Worm (Caenorhabditis elegans) whole organism, L4 larva: ENCODE data around the gene Y116A8A.6.
"Not testable (repeated sequence)": the region's sequence is repeated elsewhere in the genome, so short reads cannot be mapped to it uniquely, and the experiment has no call there.

ENCODE experiments used
- Y105C5A.15 ChIP-seq: fragments of 200-800 bp; sonication (Bioruptor generic); IDR thresholded peaks from 2 replicates; pipeline ENCODE4 v1.3.6; 2022; ENCODE audit warnings: missing genetic modification characterization, missing compliant biosample characterization
- ZK337.2 ChIP-seq: fragments of 200-800 bp; sonication (Bioruptor generic); IDR thresholded peaks from 2 replicates; pipeline ENCODE4 v1.3.6; 2022; ENCODE audit warnings: missing genetic modification reagents, missing genetic modification characterization, missing compliant biosample characterization
- aha-1 ChIP-seq: fragments of 150-350 bp; peaks from one replicate; lab custom pipeline; 2014; ENCODE audit warnings: missing biosample characterization, missing genetic modification characterization
- aly-2 ChIP-seq: sonication (generic microtip); optimal IDR thresholded peaks from 2 replicates; lab custom pipeline; 2018; ENCODE audit warnings: missing biosample characterization, missing genetic modification characterization
- ceh-20 ChIP-seq: fragments of 200-800 bp; sonication (Bioruptor generic); IDR thresholded peaks from 2 replicates; pipeline ENCODE4 v1.3.6; 2022; ENCODE audit warnings: missing genetic modification reagents, missing genetic modification characterization, missing compliant biosample characterization
- ceh-28 ChIP-seq: fragments of 150-350 bp; optimal IDR thresholded peaks from 2 replicates; lab custom pipeline; 2014; ENCODE audit warnings: missing biosample characterization, missing genetic modification reagents, missing genetic modification characterization
- ces-1 ChIP-seq: fragments of 150-350 bp; sonication (generic microtip); optimal IDR thresholded peaks from 4 replicates; lab custom pipeline; 2014; ENCODE audit warnings: missing biosample characterization, missing genetic modification reagents, missing genetic modification characterization
- daf-12 ChIP-seq: fragments of 150-350 bp; optimal IDR thresholded peaks from 2 replicates; lab custom pipeline; 2014; ENCODE audit warnings: missing biosample characterization, missing genetic modification reagents, missing genetic modification characterization
- lin-1 ChIP-seq: fragments of 200-800 bp; sonication (Bioruptor generic); IDR thresholded peaks from 2 replicates; pipeline ENCODE4 v1.3.6; 2022; ENCODE audit warnings: missing genetic modification reagents, missing genetic modification characterization, missing compliant biosample characterization
- lin-29 ChIP-seq: fragments of 200-800 bp; sonication (Bioruptor generic); IDR thresholded peaks from 2 replicates; pipeline ENCODE4 v1.3.6; 2022; ENCODE audit warnings: missing genetic modification reagents, missing genetic modification characterization, missing compliant biosample characterization
- lir-3 ChIP-seq: sonication (generic microtip); optimal IDR thresholded peaks from 2 replicates; lab custom pipeline; 2016; ENCODE audit warnings: mild to moderate bottlenecking, missing genetic modification characterization, missing compliant biosample characterization
- mdt-29 ChIP-seq: fragments of 200-800 bp; sonication (Bioruptor generic); IDR thresholded peaks from 2 replicates; pipeline ENCODE4 v1.3.6; 2022; ENCODE audit warnings: missing genetic modification reagents, missing genetic modification characterization, missing compliant biosample characterization
- mxl-2 ChIP-seq: fragments of 200-800 bp; sonication (Bioruptor generic); conservative IDR thresholded peaks from 2 replicates; pipeline ENCODE4 v1.3.6; 2022; ENCODE audit warnings: missing genetic modification reagents, missing genetic modification characterization, missing compliant biosample characterization
- nhr-48 ChIP-seq: sonication (generic microtip); optimal IDR thresholded peaks from 2 replicates; lab custom pipeline; 2016; ENCODE audit warnings: mild to moderate bottlenecking, missing genetic modification characterization, missing compliant biosample characterization
- pha-4 ChIP-seq, 2 experiments: fragments of 150-350 bp in 1 of 2; fragments of 200-800 bp in 1 of 2; sonication (Bioruptor generic) in 1 of 2; IDR thresholded peaks in 1 of 2; optimal IDR thresholded peaks in 1 of 2; 2 replicates each; pipeline versions ENCODE4 v1.3.6 to Lab custom; 2014 to 2022; ENCODE audit warnings: missing genetic modification characterization in 2 of 2, missing genetic modification reagents in 2 of 2, missing biosample characterization in 1 of 2, missing compliant biosample characterization in 1 of 2
- rbr-2 ChIP-seq: sonication (generic microtip); optimal IDR thresholded peaks from 2 replicates; lab custom pipeline; 2016; ENCODE audit warnings: missing genotype, missing genetic modification characterization, missing compliant biosample characterization
- sdz-12 ChIP-seq: fragments of 200-800 bp; sonication (Bioruptor generic); optimal IDR thresholded peaks from 2 replicates; lab custom pipeline; 2018; ENCODE audit warnings: mild to moderate bottlenecking, missing genetic modification characterization, missing compliant biosample characterization
- set-16 ChIP-seq: fragments of 200-800 bp; sonication (Bioruptor generic); IDR thresholded peaks from 2 replicates; pipeline ENCODE4 v1.3.6; 2022; ENCODE audit warnings: missing genetic modification reagents, missing genetic modification characterization, missing compliant biosample characterization
- skn-1 ChIP-seq: fragments of 150-350 bp; optimal IDR thresholded peaks from 2 replicates; lab custom pipeline; 2014; ENCODE audit warnings: missing biosample characterization, missing genetic modification characterization
- snpc-1.2 ChIP-seq: fragments of 200-800 bp; sonication (Bioruptor generic); IDR thresholded peaks from 2 replicates; pipeline ENCODE4 v1.3.6; 2022; ENCODE audit warnings: missing genetic modification reagents, missing genetic modification characterization, missing compliant biosample characterization
- spr-1 ChIP-seq: sonication (generic microtip); optimal IDR thresholded peaks from 2 replicates; lab custom pipeline; 2016; ENCODE audit warnings: mild to moderate bottlenecking, missing genetic modification characterization, missing compliant biosample characterization
- tra-1 ChIP-seq: fragments of 200-800 bp; sonication (Bioruptor generic); IDR thresholded peaks from 2 replicates; pipeline ENCODE4 v1.3.6; 2022; ENCODE audit warnings: missing genetic modification reagents, missing genetic modification characterization, missing compliant biosample characterization
- unc-130 ChIP-seq: sonication (generic microtip); optimal IDR thresholded peaks from 2 replicates; lab custom pipeline; 2016; ENCODE audit warnings: missing genetic modification reagents, missing genetic modification characterization, missing compliant biosample characterization
- unc-62 ChIP-seq, 3 experiments: fragments of 150-350 bp in 1 of 3; sonication (generic microtip); optimal IDR thresholded peaks in 2 of 3; peaks in 1 of 3; 1 replicate in 1 of 3; 2 replicates in 2 of 3; lab custom pipeline; 2014 to 2017; ENCODE audit warnings: missing biosample characterization in 3 of 3, missing genetic modification characterization in 3 of 3, missing genetic modification reagents in 3 of 3, missing genotype in 1 of 3
- zag-1 ChIP-seq: fragments of 150-350 bp; optimal IDR thresholded peaks from 2 replicates; lab custom pipeline; 2014; ENCODE audit warnings: missing biosample characterization, missing genetic modification characterization

Y116A8A.6 gene

ce11 chrIV:16812116-16812515 is 16.5 kb downstream of the Y116A8A.6 start:
- TF ChIP-seq ces-1 (GFP tag; lab: Kevin White, UChicago): peak; percentile 82
- no peak for TF ChIP-seq sdz-12 (GFP tag; lab: Kevin White, UChicago)

DNA sequence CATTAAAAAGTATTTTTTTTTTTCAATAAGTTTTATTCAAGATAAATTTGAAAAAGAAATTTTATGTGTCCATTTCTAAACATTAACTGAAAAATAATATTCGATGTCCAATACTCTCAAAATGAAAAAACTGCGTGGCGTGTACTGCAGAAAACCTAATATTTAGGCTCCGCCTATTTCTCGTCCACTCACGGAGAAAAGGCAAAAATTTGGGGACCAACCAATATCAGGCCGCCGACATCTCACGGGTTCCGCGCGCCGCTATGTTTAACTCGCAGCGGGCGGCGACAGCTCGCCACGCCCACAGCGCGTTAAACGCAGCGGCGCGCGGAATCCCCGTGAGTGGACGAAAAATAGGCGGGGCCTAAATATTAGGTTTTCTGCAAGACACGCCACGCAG is 20.0 kb downstream of the Y116A8A.6 start:
- TF ChIP-seq pha-4 (GFP tag; IDR thresholded peaks at IDR 0.05; lab: Robert Waterston, UW) (0 out of 2 replicates have a peak, but pooled peaks have one; percentile 12), aha-1 (tag; lab: Kevin White, UChicago) (peak; percentile 30), snpc-1.2 (GFP tag; lab: Robert Waterston, UW) (peak; percentile 98)
- TF ChIP-seq pha-4 (tag; optimal IDR thresholded peaks at IDR 0.05; lab: Kevin White, UChicago): not testable (repeated sequence)

DNA sequence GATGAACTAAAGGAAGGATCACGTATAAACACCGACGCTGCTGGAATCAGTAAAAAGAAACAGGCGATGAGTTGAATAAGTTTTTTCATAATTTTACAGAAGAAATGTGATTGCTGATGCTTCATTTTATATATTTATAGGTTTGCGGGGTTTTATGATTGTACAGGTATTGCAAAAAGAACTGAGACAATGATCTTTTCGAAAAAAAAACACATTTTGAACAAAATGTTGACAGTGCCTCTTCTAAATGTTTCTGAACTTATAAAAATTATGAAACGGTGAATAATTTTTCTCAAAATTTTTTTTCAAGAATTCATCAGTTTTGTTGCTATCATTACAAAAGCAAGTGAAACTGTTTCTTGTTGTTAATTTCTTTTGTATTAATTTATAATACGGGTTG is 22.2 kb downstream of the Y116A8A.6 start, which contains the start of gene clec-193:
TSS of gene clec-193 (minus strand) at position 101 of the 400 bp plus-strand sequence.
- TF ChIP-seq unc-62 (GFP tag; optimal IDR thresholded peaks at IDR 0.05 in 1 of 2; lab: Kevin White, UChicago) (peak in 1 of 2 experiments; percentile 32), unc-62 (tag; optimal IDR thresholded peaks at IDR 0.05; lab: Kevin White, UChicago) (no peak), nhr-48 (no peak)

DNA sequence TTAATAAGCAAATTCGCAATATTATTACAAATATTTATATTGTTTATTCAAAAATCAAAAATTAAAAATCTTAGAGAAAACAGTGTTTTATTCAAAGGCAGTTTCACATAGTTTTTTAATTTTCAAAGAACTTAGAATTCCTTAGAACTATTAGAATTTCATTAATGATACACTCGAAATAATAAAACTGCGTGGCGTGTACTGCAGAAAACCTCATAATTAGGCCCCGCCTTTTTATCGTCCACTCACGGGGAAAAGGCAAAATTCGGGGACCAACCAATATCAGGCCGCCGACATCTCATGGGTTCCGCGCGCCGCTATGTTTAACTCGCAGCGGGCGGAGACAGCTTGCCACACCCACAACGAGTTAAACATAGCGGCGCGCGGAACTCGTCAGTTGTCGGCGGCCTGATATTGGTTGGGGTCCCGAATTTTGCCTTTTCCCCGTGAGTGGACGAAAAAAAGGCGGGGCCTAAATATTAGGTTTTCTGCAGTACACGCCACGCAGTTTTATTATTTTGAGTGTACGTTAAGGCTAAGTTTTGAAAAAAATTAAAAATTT is 31.3 kb downstream of the Y116A8A.6 start:
- TF ChIP-seq snpc-1.2 (GFP tag; lab: Robert Waterston, UW): peak; percentile 74

ce11 chrIV:16787024-16787423 is 41.6 kb downstream of the Y116A8A.6 start, which contains the start of gene Y43D4A.6:
Gene Y43D4A.6 (plus strand): TSS chrIV:16787324.
- TF ChIP-seq unc-62 (GFP tag; optimal IDR thresholded peaks at IDR 0.05 in 1 of 2; lab: Kevin White, UChicago) (peak in 1 of 2 experiments; percentile 63), unc-62 (tag; optimal IDR thresholded peaks at IDR 0.05; lab: Kevin White, UChicago) (no peak), lin-29 (no peak)
- TF ChIP-seq, all 104 proteins: peak for 1

ce11 chrIV:16778644-16779043 is 50.0 kb downstream of the Y116A8A.6 start:
- TF ChIP-seq tra-1 (GFP tag; lab: Robert Waterston, UW) (peak; percentile 46; the same call in 1 of the 2 replicates), set-16 (GFP tag; lab: Robert Waterston, UW) (peak; percentile 73; the same call in 1 of the 2 replicates), mxl-2 (no peak)

ce11 chrIV:16777758-16778157 is 50.8 kb downstream of the Y116A8A.6 start:
- TF ChIP-seq ceh-20: no peak
- no peak for TF ChIP-seq ceh-28 (tag; lab: Kevin White, UChicago)
- TF ChIP-seq spr-1 (tag; lab: Kevin White, UChicago): no peak
- TF ChIP-seq lir-3 (tag; lab: Kevin White, UChicago): no peak
- TF ChIP-seq mdt-29: no peak
- no peak for TF ChIP-seq daf-12 (tag; lab: Kevin White, UChicago)
- peak; percentile 72; the same call in 1 of the 2 replicates for TF ChIP-seq set-16 (GFP tag; lab: Robert Waterston, UW)
- peak; percentile 80 for TF ChIP-seq aha-1 (tag; lab: Kevin White, UChicago)
- TF ChIP-seq ZK337.2 (GFP tag; lab: Robert Waterston, UW): no peak
- TF ChIP-seq Y105C5A.15: no peak
- TF ChIP-seq lin-1 (GFP tag; lab: Robert Waterston, UW): no peak
- no peak for TF ChIP-seq rbr-2 (tag; lab: Kevin White, UChicago)
- no peak for TF ChIP-seq skn-1 (tag; lab: Kevin White, UChicago)
- TF ChIP-seq unc-130 (GFP tag; lab: Kevin White, UChicago): no peak
- TF ChIP-seq, all 104 proteins: peak for 2

ce11 chrIV:16776915-16777314 is 51.7 kb downstream of the Y116A8A.6 start:
- TF ChIP-seq set-16 (GFP tag; lab: Robert Waterston, UW): peak; percentile 40; the same call in 1 of the 2 replicates
- no peak for TF ChIP-seq zag-1 (tag; lab: Kevin White, UChicago)
- TF ChIP-seq aly-2 (tag; lab: Kevin White, UChicago): no peak
